Worm (Caenorhabditis elegans): Measurements from ENCODE around the gene ddn-3.
A peak's percentile ranks its signal among the peaks of the same experiment; 100 is the strongest.

The ddn-3 gene

DNA sequence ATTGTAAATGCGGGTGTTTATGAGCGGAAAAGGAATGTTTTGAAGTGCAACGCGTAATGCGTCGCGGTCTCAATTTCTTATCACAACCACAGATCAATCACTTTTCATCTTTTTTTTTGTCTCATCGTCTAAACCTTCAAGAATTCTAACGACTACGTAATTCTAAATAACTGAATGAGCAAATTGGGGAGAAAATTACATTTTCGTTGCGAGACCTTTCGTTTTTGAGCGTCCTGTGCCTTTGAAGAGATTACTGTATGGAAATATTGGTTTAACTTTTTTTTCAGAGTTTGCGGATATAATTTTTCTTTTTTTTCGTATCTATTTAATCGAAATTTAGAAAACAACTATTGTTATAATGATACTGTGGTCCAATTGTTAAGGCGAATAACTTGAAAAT, 39.5 kb upstream of the ddn-3 start:
- TF ChIP-seq jun-1 (tag; optimal IDR thresholded peaks at IDR 0.05): no peak
- TF ChIP-seq ceh-82 (tag; optimal IDR thresholded peaks at IDR 0.05): no peak
- TF ChIP-seq ztf-4 (tag; optimal IDR thresholded peaks at IDR 0.05): no peak
- no peak for TF ChIP-seq fkh-2 (tag; optimal IDR thresholded peaks at IDR 0.05)

DNA sequence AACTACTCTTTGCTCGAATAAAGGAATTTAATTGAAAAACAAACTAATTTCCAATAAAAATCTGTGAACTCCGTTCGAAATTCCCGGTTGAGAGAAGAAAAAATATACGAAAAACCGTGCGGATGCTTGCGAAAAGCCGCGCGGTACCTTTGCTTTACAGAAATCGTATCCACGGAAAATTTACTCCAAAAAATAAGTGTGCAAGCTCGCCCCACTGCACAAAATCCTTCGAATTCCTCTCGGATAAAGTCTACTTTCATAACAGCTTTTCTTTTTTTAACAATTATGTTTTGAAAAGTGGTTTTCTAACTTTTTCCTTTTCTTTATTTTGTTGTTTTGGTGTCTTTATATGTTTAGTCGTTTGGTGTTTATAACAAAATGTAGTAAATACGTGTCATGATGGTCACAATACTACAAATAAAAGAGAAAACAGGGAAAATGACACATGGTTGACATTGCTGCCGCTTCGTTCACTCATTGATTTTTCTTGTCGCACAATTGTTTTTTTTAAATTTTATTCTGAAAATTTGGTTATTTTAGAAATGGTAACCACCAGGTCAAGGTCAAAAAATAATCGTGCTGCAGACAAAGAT, 36.3 kb upstream of the ddn-3 start, which contains the start of gene cept-2:
TSS of gene cept-2 (plus strand) at position 533 of the 593 bp plus-strand sequence.
- peak; percentile 82 for TF ChIP-seq ceh-82 (tag; optimal IDR thresholded peaks at IDR 0.05)
- peak; percentile 63 for TF ChIP-seq unc-62 (GFP tag; optimal IDR thresholded peaks at IDR 0.05)
- TF ChIP-seq sea-2 (GFP tag; optimal IDR thresholded peaks at IDR 0.05): no peak
- no peak for TF ChIP-seq hmg-11 (tag; optimal IDR thresholded peaks at IDR 0.05)
- peak; percentile 88 for TF ChIP-seq lin-39 (tag; optimal IDR thresholded peaks at IDR 0.05)
- TF ChIP-seq lin-15B (tag; optimal IDR thresholded peaks at IDR 0.05): peak; percentile 66
- TF ChIP-seq skn-1 (tag; optimal IDR thresholded peaks at IDR 0.05): peak; percentile 56
- peak; percentile 30 for TF ChIP-seq fos-1 (tag; optimal IDR thresholded peaks at IDR 0.05)
- peak; percentile 68 for TF ChIP-seq nhr-11 (tag; optimal IDR thresholded peaks at IDR 0.05)
- TF ChIP-seq elt-1 (tag; optimal IDR thresholded peaks at IDR 0.05): peak; percentile 62
- no peak for TF ChIP-seq nhr-76 (tag; optimal IDR thresholded peaks at IDR 0.05)
- TF ChIP-seq tbx-2 (tag; optimal IDR thresholded peaks at IDR 0.05): peak; percentile 75
- peak; percentile 95 for TF ChIP-seq nfya-1 (tag; optimal IDR thresholded peaks at IDR 0.05; ENCODE audit: insufficient read depth)
- TF ChIP-seq mdl-1 (tag; optimal IDR thresholded peaks at IDR 0.05): peak; percentile 34
- peak; percentile 85 for TF ChIP-seq R02D3.7 (tag; optimal IDR thresholded peaks at IDR 0.05)
- no peak for TF ChIP-seq ama-1 (optimal IDR thresholded peaks at IDR 0.05)
- peak; percentile 93 for TF ChIP-seq egl-5 (tag; optimal IDR thresholded peaks at IDR 0.05)
- no peak for TF ChIP-seq ztf-11 (tag; optimal IDR thresholded peaks at IDR 0.05)
- TF ChIP-seq egl-27 (tag; optimal IDR thresholded peaks at IDR 0.05): no peak
- TF ChIP-seq ceh-16 (tag; optimal IDR thresholded peaks at IDR 0.05): no peak
- no peak for TF ChIP-seq elt-3 (tag; optimal IDR thresholded peaks at IDR 0.05)
- peak; percentile 78 for TF ChIP-seq jun-1 (tag; optimal IDR thresholded peaks at IDR 0.05)
- TF ChIP-seq zag-1 (tag; optimal IDR thresholded peaks at IDR 0.05): no peak
- no peak for TF ChIP-seq ZK546.5 (tag; optimal IDR thresholded peaks at IDR 0.05)
- no peak for TF ChIP-seq aly-2 (tag; optimal IDR thresholded peaks at IDR 0.05)
- TF ChIP-seq pha-4 (tag; optimal IDR thresholded peaks at IDR 0.05): peak; percentile 95
- no peak for TF ChIP-seq unc-39 (tag; optimal IDR thresholded peaks at IDR 0.05)
- peak; percentile 55 for TF ChIP-seq daf-12 (tag; optimal IDR thresholded peaks at IDR 0.05)
- TF ChIP-seq elt-2 (tag; optimal IDR thresholded peaks at IDR 0.05): no peak
- TF ChIP-seq eor-1 (tag; optimal IDR thresholded peaks at IDR 0.05): no peak
- TF ChIP-seq nhr-12 (tag; optimal IDR thresholded peaks at IDR 0.05): no peak
- TF ChIP-seq fkh-10 (GFP tag; optimal IDR thresholded peaks at IDR 0.05): peak; percentile 76
- peak; percentile 83 for TF ChIP-seq nhr-25 (tag; optimal IDR thresholded peaks at IDR 0.05)
- TF ChIP-seq nhr-23 (tag; optimal IDR thresholded peaks at IDR 0.05): peak; percentile 97
- no peak for TF ChIP-seq ceh-9 (tag; optimal IDR thresholded peaks at IDR 0.05)
- no peak for TF ChIP-seq nhr-237 (tag; optimal IDR thresholded peaks at IDR 0.05)
- no peak for TF ChIP-seq ztf-4 (tag; optimal IDR thresholded peaks at IDR 0.05)
- TF ChIP-seq nhr-43 (tag; optimal IDR thresholded peaks at IDR 0.05; ENCODE audit: poor library complexity, severe bottlenecking): peak; percentile 93
- no peak for TF ChIP-seq nhr-28 (tag; optimal IDR thresholded peaks at IDR 0.05)
- peak; percentile 78 for TF ChIP-seq nhr-77 (tag; optimal IDR thresholded peaks at IDR 0.05)
- no peak for TF ChIP-seq nhr-67 (tag; optimal IDR thresholded peaks at IDR 0.05)
- TF ChIP-seq ceh-28 (tag; optimal IDR thresholded peaks at IDR 0.05): peak; percentile 76
- TF ChIP-seq pqm-1 (tag; optimal IDR thresholded peaks at IDR 0.05): peak; percentile 20
- no peak for TF ChIP-seq fkh-2 (tag; optimal IDR thresholded peaks at IDR 0.05)
- no peak for TF ChIP-seq mml-1 (tag; optimal IDR thresholded peaks at IDR 0.05)
- TF ChIP-seq snpc-4 (tag; optimal IDR thresholded peaks at IDR 0.05): peak; percentile 92
- peak; percentile 82 for TF ChIP-seq lsy-12 (tag; optimal IDR thresholded peaks at IDR 0.05)
